Worm (Caenorhabditis elegans) whole organism, L2 larva: ENCODE measurements around the gene mdt-22.

Experiments
- C34F6.9 ChIP-seq: fragments of 150-350 bp; optimal IDR thresholded peaks from 2 replicates; lab custom pipeline; 2014; ENCODE audit warnings: missing biosample characterization, missing genetic modification characterization
- F13H6.1 ChIP-seq: sonication (generic microtip); optimal IDR thresholded peaks from 2 replicates; lab custom pipeline; 2016; ENCODE audit warnings: missing genetic modification characterization, missing compliant biosample characterization
- R02D3.7 ChIP-seq: fragments of 150-350 bp; optimal IDR thresholded peaks from 2 replicates; lab custom pipeline; 2014; ENCODE audit warnings: missing biosample characterization, missing genetic modification characterization
- Y55F3AM.14 ChIP-seq: fragments of 200-800 bp; sonication (Bioruptor generic); optimal IDR thresholded peaks from 2 replicates; lab custom pipeline; 2018; ENCODE audit warnings: mild to moderate bottlenecking, missing genetic modification characterization, missing compliant biosample characterization
- ZK546.5 ChIP-seq: sonication (generic microtip); optimal IDR thresholded peaks from 2 replicates; lab custom pipeline; 2017; ENCODE audit warnings: missing biosample characterization, missing genetic modification characterization
- aly-2 ChIP-seq: fragments of 150-350 bp; optimal IDR thresholded peaks from 2 replicates; lab custom pipeline; 2014; ENCODE audit warnings: missing biosample characterization, missing genetic modification characterization
- ceh-16 ChIP-seq: fragments of 150-350 bp; optimal IDR thresholded peaks from 2 replicates; lab custom pipeline; 2014; ENCODE audit warnings: missing biosample characterization, missing genetic modification characterization
- ceh-82 ChIP-seq: fragments of 150-350 bp; optimal IDR thresholded peaks from 2 replicates; lab custom pipeline; 2014; ENCODE audit warnings: missing biosample characterization, missing genetic modification characterization
- crh-2 ChIP-seq: sonication (generic microtip); optimal IDR thresholded peaks from 2 replicates; lab custom pipeline; 2017; ENCODE audit warnings: missing biosample characterization, missing genetic modification characterization
- dmd-4 ChIP-seq: sonication (generic microtip); optimal IDR thresholded peaks from 2 replicates; lab custom pipeline; 2017; ENCODE audit warnings: missing biosample characterization, missing genetic modification characterization
- egl-27 ChIP-seq: sonication (generic microtip); optimal IDR thresholded peaks from 3 replicates; lab custom pipeline; 2017; ENCODE audit warnings: missing biosample characterization, missing genetic modification reagents, missing genetic modification characterization
- elt-1 ChIP-seq: fragments of 150-350 bp; optimal IDR thresholded peaks from 2 replicates; lab custom pipeline; 2014; ENCODE audit warnings: missing biosample characterization, missing genetic modification characterization
- elt-3 ChIP-seq: sonication (generic microtip); optimal IDR thresholded peaks from 2 replicates; lab custom pipeline; 2017; ENCODE audit warnings: missing biosample characterization, missing genetic modification characterization
- fos-1 ChIP-seq: fragments of 150-350 bp; optimal IDR thresholded peaks from 2 replicates; lab custom pipeline; 2014; ENCODE audit warnings: missing biosample characterization, missing genetic modification characterization
- lin-11 ChIP-seq: fragments of 150-350 bp; sonication (generic microtip); optimal IDR thresholded peaks from 2 replicates; lab custom pipeline; 2014; ENCODE audit warnings: missing biosample characterization, missing genetic modification characterization, inconsistent platforms, mixed read lengths
- lin-13 ChIP-seq: fragments of 150-350 bp; optimal IDR thresholded peaks from 2 replicates; lab custom pipeline; 2014; ENCODE audit warnings: missing biosample characterization, missing genetic modification reagents, missing genetic modification characterization
- lin-39 ChIP-seq: fragments of 150-350 bp; optimal IDR thresholded peaks from 2 replicates; lab custom pipeline; 2014; ENCODE audit warnings: missing biosample characterization, missing genetic modification reagents, missing genetic modification characterization
- mbf-1 ChIP-seq: sonication (generic microtip); optimal IDR thresholded peaks from 2 replicates; lab custom pipeline; 2017; ENCODE audit warnings: missing biosample characterization, missing genetic modification characterization
- mdl-1 ChIP-seq, 2 experiments: fragments of 150-350 bp in 1 of 2; sonication (generic microtip) in 1 of 2; optimal IDR thresholded peaks; 2 replicates each; lab custom pipeline; 2017; ENCODE audit warnings: missing biosample characterization in 2 of 2, missing genetic modification characterization in 2 of 2
- nhr-12 ChIP-seq: fragments of 150-350 bp; optimal IDR thresholded peaks from 2 replicates; lab custom pipeline; 2014; ENCODE audit warnings: missing biosample characterization, missing genetic modification characterization
- nhr-21 ChIP-seq: fragments of 150-350 bp; optimal IDR thresholded peaks from 2 replicates; lab custom pipeline; 2014; ENCODE audit warnings: missing biosample characterization, missing genetic modification characterization
- nhr-23 ChIP-seq: fragments of 150-350 bp; optimal IDR thresholded peaks from 2 replicates; lab custom pipeline; 2014; ENCODE audit warnings: missing biosample characterization, missing genetic modification reagents, missing genetic modification characterization
- nhr-237 ChIP-seq: fragments of 150-350 bp; optimal IDR thresholded peaks from 2 replicates; lab custom pipeline; 2014; ENCODE audit warnings: missing biosample characterization, missing genetic modification characterization
- nhr-6 ChIP-seq: fragments of 150-350 bp; optimal IDR thresholded peaks from 2 replicates; lab custom pipeline; 2014; ENCODE audit warnings: missing biosample characterization, missing genetic modification characterization
- nhr-77 ChIP-seq: fragments of 150-350 bp; optimal IDR thresholded peaks from 2 replicates; lab custom pipeline; 2014; ENCODE audit warnings: missing biosample characterization, missing genetic modification characterization
- peb-1 ChIP-seq: fragments of 150-350 bp; optimal IDR thresholded peaks from 2 replicates; lab custom pipeline; 2014; ENCODE audit warnings: missing biosample characterization, missing genetic modification characterization
- sem-4 ChIP-seq: fragments of 150-350 bp; optimal IDR thresholded peaks from 2 replicates; lab custom pipeline; 2014; ENCODE audit warnings: missing biosample characterization, missing genetic modification reagents, missing genetic modification characterization
- skn-1 ChIP-seq: sonication (generic microtip); optimal IDR thresholded peaks from 2 replicates; lab custom pipeline; 2017; ENCODE audit warnings: missing biosample characterization, missing genetic modification characterization
- sma-9 ChIP-seq, 2 experiments: fragments of 150-350 bp in 1 of 2; sonication (generic microtip) in 1 of 2; optimal IDR thresholded peaks; 2 replicates each; lab custom pipeline; 2014 to 2016; ENCODE audit warnings: missing genetic modification characterization in 2 of 2, mild to moderate bottlenecking in 1 of 2, missing biosample characterization in 1 of 2, missing compliant biosample characterization in 1 of 2, missing genetic modification reagents in 1 of 2, moderate library complexity in 1 of 2
- snpc-4 ChIP-seq: fragments of 150-350 bp; optimal IDR thresholded peaks from 2 replicates; lab custom pipeline; 2014; ENCODE audit warnings: missing biosample characterization, missing genetic modification characterization
- unc-62 ChIP-seq: fragments of 150-350 bp; optimal IDR thresholded peaks from 2 replicates; lab custom pipeline; 2014; ENCODE audit warnings: missing biosample characterization, missing genetic modification reagents, missing genetic modification characterization
- zag-1 ChIP-seq: fragments of 150-350 bp; optimal IDR thresholded peaks from 2 replicates; lab custom pipeline; 2014; ENCODE audit warnings: missing biosample characterization, missing genetic modification characterization
- ztf-1 ChIP-seq: fragments of 200-800 bp; sonication (Bioruptor generic); conservative IDR thresholded peaks from 2 replicates; pipeline ENCODE4 v1.3.6; 2022; ENCODE audit warnings: missing genetic modification characterization, missing compliant biosample characterization
- ztf-11 ChIP-seq: sonication (generic microtip); optimal IDR thresholded peaks from 2 replicates; lab custom pipeline; 2017; ENCODE audit warnings: missing biosample characterization, missing genetic modification characterization
- ztf-4 ChIP-seq: fragments of 150-350 bp; optimal IDR thresholded peaks from 2 replicates; lab custom pipeline; 2014; ENCODE audit warnings: missing biosample characterization, missing genetic modification characterization

The mdt-22 gene

DNA sequence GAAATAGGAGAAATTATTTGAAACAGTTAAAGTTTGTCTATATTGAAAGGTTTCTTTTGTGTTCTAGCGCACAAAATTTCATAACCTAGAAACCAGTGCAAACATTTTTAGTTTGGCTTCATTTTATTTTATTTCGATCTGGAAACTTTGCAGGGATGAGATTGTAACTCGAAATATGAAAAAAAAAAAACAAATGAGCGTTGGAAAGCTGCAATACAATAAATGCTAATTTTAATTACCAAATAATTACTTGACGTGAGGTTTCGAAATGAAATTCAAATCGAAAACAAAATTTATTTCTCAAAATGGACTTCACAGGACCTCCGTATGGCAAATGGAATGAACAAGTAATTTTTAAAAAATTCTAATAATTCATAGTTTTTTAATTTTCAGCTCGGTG, 16.0 kb downstream of the mdt-22 start, which contains the start of gene M02G9.4:
TSS of gene M02G9.4 (plus strand) at position 301 of the 400 bp plus-strand sequence.
- TF ChIP-seq snpc-4 (tag; lab: Kevin White, UChicago) (no peak), R02D3.7 (tag; lab: Kevin White, UChicago) (no peak), nhr-23 (no peak), C34F6.9 (tag; lab: Kevin White, UChicago) (no peak), unc-62 (GFP tag; lab: Kevin White, UChicago) (no peak)

- TF ChIP-seq nhr-12 (tag; lab: Kevin White, UChicago) (no peak), nhr-77 (no peak), mdl-1 (tag; optimal IDR thresholded peaks at IDR 0.05; lab: Kevin White, UChicago) (no peak), nhr-6 (tag; lab: Kevin White, UChicago) (no peak), mbf-1 (tag; lab: Kevin White, UChicago) (no peak), ceh-16 (tag; lab: Kevin White, UChicago) (no peak), skn-1 (tag; lab: Kevin White, UChicago) (no peak), fos-1 (tag; lab: Kevin White, UChicago) (no peak), ztf-1 (no peak), aly-2 (tag; lab: Kevin White, UChicago) (no peak), nhr-21 (no peak), nhr-237 (tag; lab: Kevin White, UChicago) (no peak), ztf-4 (tag; lab: Kevin White, UChicago) (no peak), nhr-23 (no peak), F13H6.1 (tag; lab: Kevin White, UChicago) (no peak), ztf-11 (tag; lab: Kevin White, UChicago) (no peak), lin-39 (tag; lab: Kevin White, UChicago) (no peak), peb-1 (tag; lab: Kevin White, UChicago) (no peak)
- TF ChIP-seq, all 48 proteins: peak for 0
Observed at ce11 chrII:10321410-10321809, 20.4 kb downstream of the mdt-22 start, which contains the start of gene idpp-4. Gene idpp-4, plus strand, starts transcription at chrII:10321460.

- TF ChIP-seq mbf-1 (tag; lab: Kevin White, UChicago) = no peak
- TF ChIP-seq nhr-23 = no peak
- TF ChIP-seq peb-1 (tag; lab: Kevin White, UChicago) = no peak
- no peak for TF ChIP-seq F13H6.1 (tag; lab: Kevin White, UChicago)
- TF ChIP-seq R02D3.7 (tag; lab: Kevin White, UChicago) = no peak
- TF ChIP-seq nhr-12 (tag; lab: Kevin White, UChicago) = no peak
- TF ChIP-seq lin-13 (GFP tag; lab: Kevin White, UChicago) = no peak
- no peak for TF ChIP-seq Y55F3AM.14
- no peak for TF ChIP-seq ceh-82
- TF ChIP-seq aly-2 (tag; lab: Kevin White, UChicago) = no peak
- no peak for TF ChIP-seq sem-4
- TF ChIP-seq sma-9 (GFP tag; optimal IDR thresholded peaks at IDR 0.05; lab: Kevin White, UChicago) = no peak
- no peak for TF ChIP-seq sma-9 (tag; optimal IDR thresholded peaks at IDR 0.05; lab: Kevin White, UChicago)
- no peak for TF ChIP-seq ztf-11 (tag; lab: Kevin White, UChicago)
- no peak for TF ChIP-seq unc-62 (GFP tag; lab: Kevin White, UChicago)
- TF ChIP-seq mdl-1 (tag; optimal IDR thresholded peaks at IDR 0.05; lab: Kevin White, UChicago) = no peak
- TF ChIP-seq ZK546.5 = no peak
- no peak for TF ChIP-seq dmd-4
- TF ChIP-seq elt-1 (tag; lab: Kevin White, UChicago) = no peak
- TF ChIP-seq skn-1 (tag; lab: Kevin White, UChicago) = no peak
- TF ChIP-seq lin-11 (tag; lab: Kevin White, UChicago) = no peak
Observed at ce11 chrII:10325615-10326232, 24.7 kb downstream of the mdt-22 start, which contains the start of gene appg-1. Gene appg-1, plus strand, starts transcription at chrII:10326041.

DNA sequence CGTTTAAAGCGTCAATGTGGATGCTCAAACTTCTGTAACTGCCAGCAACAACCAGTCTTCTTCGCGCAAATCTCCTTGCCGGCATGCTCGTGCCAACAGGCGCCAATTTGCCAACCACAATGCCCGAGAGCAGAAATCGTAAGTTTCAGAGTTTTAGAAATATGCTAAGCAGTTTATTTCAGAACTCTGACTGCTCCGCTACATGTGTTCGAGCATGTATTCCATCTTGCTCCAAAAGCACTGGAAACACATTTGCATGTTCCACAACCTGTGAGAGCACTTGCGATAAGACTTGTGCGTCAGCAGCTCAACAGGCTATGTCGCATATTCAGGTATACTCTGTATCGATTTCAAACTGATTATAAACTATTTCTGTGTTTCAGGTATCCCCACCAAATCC, 28.7 kb downstream of the mdt-22 start:
- no peak for TF ChIP-seq zag-1 (tag; lab: Kevin White, UChicago)
- no peak for TF ChIP-seq egl-27 (tag; lab: Kevin White, UChicago)
- no peak for TF ChIP-seq elt-3 (tag; lab: Kevin White, UChicago)
- TF ChIP-seq skn-1 (tag; lab: Kevin White, UChicago) = no peak
- no peak for TF ChIP-seq elt-1 (tag; lab: Kevin White, UChicago)
- TF ChIP-seq nhr-6 (tag; lab: Kevin White, UChicago) = no peak
- TF ChIP-seq sma-9 (GFP tag; optimal IDR thresholded peaks at IDR 0.05; lab: Kevin White, UChicago) = no peak
- no peak for TF ChIP-seq sma-9 (tag; optimal IDR thresholded peaks at IDR 0.05; lab: Kevin White, UChicago)
- no peak for TF ChIP-seq ztf-11 (tag; lab: Kevin White, UChicago)
- no peak for TF ChIP-seq Y55F3AM.14
- no peak for TF ChIP-seq nhr-12 (tag; lab: Kevin White, UChicago)
- no peak for TF ChIP-seq lin-11 (tag; lab: Kevin White, UChicago)
- TF ChIP-seq crh-2 (tag; lab: Kevin White, UChicago) = no peak
